Fruit fly (Drosophila melanogaster) whole organism, embryonic: Measurements from ENCODE around the gene Nthl1.
A peak's percentile ranks its signal among the peaks of the same experiment; 100 is the strongest.

Experiments used
- Antp ChIP-seq: fragments of 200-800 bp; sonication (Bioruptor generic); optimal IDR thresholded peaks from 3 replicates; lab custom pipeline; 2016; ENCODE audit warnings: missing biosample characterization, missing genetic modification characterization
- Blimp-1 ChIP-seq: fragments of 200-800 bp; sonication (Bioruptor generic); optimal IDR thresholded peaks from 3 replicates; lab custom pipeline; 2018; ENCODE audit warnings: missing biosample characterization, missing genetic modification characterization, mild to moderate bottlenecking, moderate library complexity, missing genetic modification reagents
- CG10431 ChIP-seq: fragments of 200-800 bp; sonication (Bioruptor generic); optimal IDR thresholded peaks from 3 replicates; lab custom pipeline; 2018; ENCODE audit warnings: missing biosample characterization, mild to moderate bottlenecking, missing genetic modification characterization
- CG11093 ChIP-seq: fragments of 200-800 bp; sonication (Bioruptor generic); IDR thresholded peaks from 3 replicates; pipeline ENCODE4 v1.3.6; 2022; ENCODE audit warnings: missing biosample characterization, missing genetic modification characterization
- CG14050 ChIP-seq: fragments of 200-800 bp; sonication (Bioruptor generic); IDR thresholded peaks from 3 replicates; pipeline ENCODE4 v1.3.6; 2022; ENCODE audit warnings: missing biosample characterization, missing genetic modification characterization
- CG14667 ChIP-seq: fragments of 200-800 bp; sonication (Bioruptor generic); IDR thresholded peaks from 2 replicates; pipeline ENCODE4 v1.3.6; 2022; ENCODE audit warnings: missing biosample characterization, missing genetic modification characterization
- CG14710 ChIP-seq: fragments of 200-800 bp; sonication (Bioruptor generic); optimal IDR thresholded peaks from 3 replicates; lab custom pipeline; 2019; ENCODE audit warnings: missing biosample characterization, mild to moderate bottlenecking, missing genetic modification characterization, moderate library complexity
- CG15269 ChIP-seq: fragments of 200-800 bp; sonication (Bioruptor generic); optimal IDR thresholded peaks from 2 replicates; lab custom pipeline; 2018; ENCODE audit warnings: missing biosample characterization, mild to moderate bottlenecking, missing genetic modification characterization, moderate library complexity
- CG15601 ChIP-seq: fragments of 200-800 bp; sonication (Bioruptor generic); optimal IDR thresholded peaks from 3 replicates; lab custom pipeline; 2019; ENCODE audit warnings: missing biosample characterization, mild to moderate bottlenecking, missing genetic modification characterization, moderate library complexity
- CG1792 ChIP-seq: fragments of 200-800 bp; sonication (Bioruptor generic); optimal IDR thresholded peaks from 2 replicates; lab custom pipeline; 2016; ENCODE audit warnings: missing biosample characterization, missing genetic modification characterization
- CG18262 ChIP-seq: fragments of 200-800 bp; optimal IDR thresholded peaks from 3 replicates; lab custom pipeline; 2019; ENCODE audit warnings: missing biosample characterization, mild to moderate bottlenecking, missing genetic modification characterization, moderate library complexity
- CG2712 ChIP-seq: fragments of 200-800 bp; optimal IDR thresholded peaks from 3 replicates; lab custom pipeline; 2019; ENCODE audit warnings: missing biosample characterization, mild to moderate bottlenecking, missing genetic modification characterization, moderate library complexity
- CG30020 ChIP-seq: fragments of 200-800 bp; optimal IDR thresholded peaks from 2 replicates; lab custom pipeline; 2019; ENCODE audit warnings: missing biosample characterization, mild to moderate bottlenecking, missing genetic modification characterization, moderate library complexity
- CG31441 ChIP-seq: fragments of 200-800 bp; sonication (Bioruptor generic); IDR thresholded peaks from 2 replicates; pipeline ENCODE4 v1.3.6; 2022; ENCODE audit warnings: missing biosample characterization, missing genetic modification characterization
- CG3995 ChIP-seq: fragments of 200-800 bp; sonication (Bioruptor generic); optimal IDR thresholded peaks from 3 replicates; lab custom pipeline; 2016; ENCODE audit warnings: missing biosample characterization, missing genetic modification characterization
- CG5180 ChIP-seq: fragments of 200-800 bp; sonication (Bioruptor generic); optimal IDR thresholded peaks from 3 replicates; lab custom pipeline; 2017; ENCODE audit warnings: missing biosample characterization, missing genetic modification characterization, mild to moderate bottlenecking, moderate library complexity, missing genetic modification reagents
- CG6254 ChIP-seq: fragments of 200-800 bp; sonication (Bioruptor generic); optimal IDR thresholded peaks from 3 replicates; lab custom pipeline; 2017; ENCODE audit warnings: mild to moderate bottlenecking, missing biosample characterization, missing genetic modification reagents, missing genetic modification characterization
- CG6813 ChIP-seq: fragments of 200-800 bp; sonication (Bioruptor generic); optimal IDR thresholded peaks from 2 replicates; lab custom pipeline; 2017; ENCODE audit warnings: missing biosample characterization, missing genetic modification characterization, mild to moderate bottlenecking, moderate library complexity, missing genetic modification reagents
- CG7556 ChIP-seq: fragments of 200-800 bp; sonication (Bioruptor generic); optimal IDR thresholded peaks from 2 replicates; lab custom pipeline; 2017; ENCODE audit warnings: missing biosample characterization, mild to moderate bottlenecking, missing genetic modification characterization
- CG8290 ChIP-seq, 3 experiments: fragments of 200-800 bp; sonication (Bioruptor generic); optimal IDR thresholded peaks; 2 replicates each; lab custom pipeline; 2016 to 2019; ENCODE audit warnings: missing biosample characterization in 3 of 3, missing genetic modification characterization in 3 of 3, mild to moderate bottlenecking in 2 of 3, moderate library complexity in 1 of 3
- CG8765 ChIP-seq: fragments of 200-800 bp; sonication (Bioruptor generic); IDR thresholded peaks from 2 replicates; pipeline ENCODE4 v1.3.6; 2022; ENCODE audit warnings: missing biosample characterization, missing genetic modification characterization
- CTCF ChIP-seq: fragments of 200-800 bp; sonication (Bioruptor generic); optimal IDR thresholded peaks from 2 replicates; lab custom pipeline; 2017; ENCODE audit warnings: missing biosample characterization, mild to moderate bottlenecking, missing genetic modification characterization, moderate library complexity
- CoRest ChIP-seq: fragments of 200-800 bp; sonication (Bioruptor generic); optimal IDR thresholded peaks from 3 replicates; lab custom pipeline; 2018; ENCODE audit warnings: missing biosample characterization, mild to moderate bottlenecking, missing genetic modification characterization, moderate library complexity
- Doc2 ChIP-seq: fragments of 200-800 bp; sonication (Bioruptor generic); IDR thresholded peaks from 2 replicates; pipeline ENCODE4 v1.3.6; 2022; ENCODE audit warnings: missing biosample characterization, missing genetic modification characterization
- E2f2 ChIP-seq: fragments of 200-800 bp; sonication (Bioruptor generic); IDR thresholded peaks from 2 replicates; pipeline ENCODE4 v1.3.6; 2022; ENCODE audit warnings: missing biosample characterization, missing genetic modification characterization
- Elba2 ChIP-seq: fragments of 200-800 bp; sonication (Bioruptor generic); optimal IDR thresholded peaks from 3 replicates; lab custom pipeline; 2016; ENCODE audit warnings: missing biosample characterization, missing genetic modification characterization
- HLHmδ ChIP-seq: fragments of 200-800 bp; sonication (Bioruptor generic); optimal IDR thresholded peaks from 2 replicates; lab custom pipeline; 2018; ENCODE audit warnings: missing biosample characterization, mild to moderate bottlenecking, missing genetic modification characterization, moderate library complexity
- Hr3 ChIP-seq: fragments of 200-800 bp; sonication (Bioruptor generic); optimal IDR thresholded peaks from 3 replicates; lab custom pipeline; 2016; ENCODE audit warnings: missing biosample characterization, missing genetic modification characterization
- Med ChIP-seq: fragments of 200-800 bp; sonication (Bioruptor generic); peaks from one replicate; lab custom pipeline; 2016; ENCODE audit warnings: missing biosample characterization, missing genetic modification characterization, mild to moderate bottlenecking, inconsistent platforms, moderate library complexity
- Nf-YA ChIP-seq: fragments of 200-800 bp; sonication (Bioruptor generic); IDR thresholded peaks from 2 replicates; pipeline ENCODE4 v1.3.6; 2022; ENCODE audit warnings: missing biosample characterization, missing genetic modification characterization
- Side ChIP-seq: fragments of 200-800 bp; sonication (Bioruptor generic); optimal IDR thresholded peaks from 2 replicates; lab custom pipeline; 2016; ENCODE audit warnings: missing biosample characterization, missing genetic modification characterization
- Stat92E ChIP-seq, 3 experiments: fragments of >200 bp in 2 of 3; fragments of 200-800 bp in 1 of 3; sonication (Bioruptor generic) in 1 of 3; optimal IDR thresholded peaks; 2 replicates each; lab custom pipeline; 2017 to 2019; ENCODE audit warnings: missing biosample characterization in 3 of 3, missing genetic modification characterization in 3 of 3, mild to moderate bottlenecking in 1 of 3, moderate library complexity in 1 of 3
- ato ChIP-seq: fragments of 200-800 bp; sonication (Bioruptor generic); IDR thresholded peaks from 2 replicates; pipeline ENCODE4 v1.3.6; 2022; ENCODE audit warnings: missing biosample characterization, missing genetic modification characterization; ENCODE audit not compliant: partially characterized antibody
- az2 ChIP-seq: fragments of 200-800 bp; sonication (Bioruptor generic); optimal IDR thresholded peaks from 3 replicates; lab custom pipeline; 2016; ENCODE audit warnings: missing biosample characterization, missing genetic modification characterization
- bbx ChIP-seq: fragments of 200-800 bp; sonication (Bioruptor generic); IDR thresholded peaks from 2 replicates; pipeline ENCODE4 v1.3.6; 2022; ENCODE audit warnings: missing biosample characterization, missing genetic modification characterization; ENCODE audit not compliant: partially characterized antibody
- br ChIP-seq: fragments of >200 bp; optimal IDR thresholded peaks from 2 replicates; lab custom pipeline; 2017
- chinmo ChIP-seq: fragments of 200-800 bp; sonication (Bioruptor generic); IDR thresholded peaks from 4 replicates; pipeline ENCODE4 v1.3.6; 2022; ENCODE audit warnings: missing biosample characterization, missing genetic modification characterization; ENCODE audit not compliant: partially characterized antibody
- dmrt99B ChIP-seq: fragments of 200-800 bp; sonication (Bioruptor generic); optimal IDR thresholded peaks from 2 replicates; lab custom pipeline; 2018; ENCODE audit warnings: missing biosample characterization, mild to moderate bottlenecking, missing genetic modification characterization, moderate library complexity
- fu2 ChIP-seq: fragments of 200-800 bp; sonication (Bioruptor generic); optimal IDR thresholded peaks from 2 replicates; lab custom pipeline; 2016; ENCODE audit warnings: missing biosample characterization, missing genetic modification characterization
- grn ChIP-seq: fragments of 200-800 bp; sonication (Bioruptor generic); optimal IDR thresholded peaks from 3 replicates; lab custom pipeline; 2017; ENCODE audit warnings: missing biosample characterization, missing genetic modification characterization
- kni ChIP-seq: fragments of 200-800 bp; sonication (Bioruptor generic); optimal IDR thresholded peaks from 3 replicates; lab custom pipeline; 2017; ENCODE audit warnings: mild to moderate bottlenecking, missing biosample characterization, missing genetic modification reagents, missing genetic modification characterization
- knrl ChIP-seq: fragments of 200-800 bp; sonication (Bioruptor generic); IDR thresholded peaks from 3 replicates; pipeline ENCODE4 v1.3.6; 2022; ENCODE audit warnings: missing biosample characterization, missing genetic modification characterization; ENCODE audit not compliant: partially characterized antibody
- oc ChIP-seq: fragments of 200-800 bp; sonication (Bioruptor generic); optimal IDR thresholded peaks from 2 replicates; lab custom pipeline; 2018; ENCODE audit warnings: missing biosample characterization, mild to moderate bottlenecking, missing genetic modification characterization, moderate library complexity
- pros ChIP-seq: fragments of 200-800 bp; sonication (Bioruptor generic); optimal IDR thresholded peaks from 3 replicates; lab custom pipeline; 2019; ENCODE audit warnings: missing biosample characterization, mild to moderate bottlenecking, missing genetic modification characterization, moderate library complexity
- row ChIP-seq: fragments of 200-800 bp; sonication (Bioruptor generic); IDR thresholded peaks from 3 replicates; pipeline ENCODE4 v1.3.6; 2022; ENCODE audit warnings: missing biosample characterization, missing genetic modification characterization
- sim ChIP-seq: fragments of 200-800 bp; sonication (Bioruptor generic); IDR thresholded peaks from 2 replicates; pipeline ENCODE4 v1.3.6; 2022; ENCODE audit warnings: missing biosample characterization, missing genetic modification characterization
- sqz ChIP-seq: fragments of 200-800 bp; sonication (Bioruptor generic); optimal IDR thresholded peaks from 3 replicates; lab custom pipeline; 2018; ENCODE audit warnings: missing biosample characterization, mild to moderate bottlenecking, missing genetic modification characterization
- tll ChIP-seq, 2 experiments: fragments of 200-800 bp in 1 of 2; fragments of >200 bp in 1 of 2; sonication (Bioruptor generic) in 1 of 2; optimal IDR thresholded peaks; 2 replicates each; lab custom pipeline; 2017 to 2019; ENCODE audit warnings: missing biosample characterization in 2 of 2, missing genetic modification characterization in 2 of 2, mild to moderate bottlenecking in 1 of 2, moderate library complexity in 1 of 2
- vvl ChIP-seq: fragments of 200-800 bp; sonication (Bioruptor generic); IDR thresholded peaks from 2 replicates; pipeline ENCODE4 v1.3.6; 2022; ENCODE audit warnings: missing biosample characterization, missing genetic modification characterization
- zen2 ChIP-seq: fragments of 200-800 bp; sonication (Bioruptor generic); IDR thresholded peaks from 3 replicates; pipeline ENCODE4 v1.3.6; 2022; ENCODE audit warnings: missing biosample characterization, missing genetic modification characterization; ENCODE audit not compliant: partially characterized antibody

The Nthl1 gene

dm6 chr2L:20969674-20970297 is 42.1 kb upstream of the Nthl1 start (continued):
- TF ChIP-seq CG30020 (no peak), az2 (GFP tag; lab: Kevin White, UChicago) (no peak), sqz (GFP tag; lab: Kevin White, UChicago) (no peak), chinmo (GFP tag; lab: Robert Waterston, UW) (0 out of 4 replicates have a peak, but pooled peaks have one; percentile 25), CG1792 (no peak), oc (tag; lab: Kevin White, UChicago) (peak; percentile 48), Antp (GFP tag; lab: Kevin White, UChicago) (no peak), CG18262 (tag; lab: Kevin White, UChicago) (peak; percentile 1), kni (peak; percentile 29), CG15601 (tag; lab: Kevin White, UChicago) (no peak), CG10431 (GFP tag; lab: Kevin White, UChicago) (peak; percentile 38), Nf-YA (GFP tag; lab: Robert Waterston, UW) (no peak), CG31441 (GFP tag; lab: Robert Waterston, UW) (no peak), CG8290 (GFP tag; optimal IDR thresholded peaks at IDR 0.05; lab: Kevin White, UChicago) (no peak), CG8290 (tag; optimal IDR thresholded peaks at IDR 0.05; lab: Kevin White, UChicago) (no peak), CG5180 (GFP tag; lab: Kevin White, UChicago) (no peak), Hr3 (GFP tag; lab: Kevin White, UChicago) (no peak), Doc2 (GFP tag; lab: Robert Waterston, UW) (no peak), ato (GFP tag; lab: Robert Waterston, UW) (no peak), br (lab: Kevin White, UChicago) (no peak), Elba2 (GFP tag; lab: Kevin White, UChicago) (no peak), pros (peak; percentile 54), zen2 (GFP tag; lab: Robert Waterston, UW) (no peak), CG6254 (GFP tag; lab: Kevin White, UChicago) (peak; percentile 7), Stat92E (GFP tag; optimal IDR thresholded peaks at IDR 0.05; lab: Kevin White, UChicago) (no peak), CG3995 (GFP tag; lab: Kevin White, UChicago) (no peak), CG11093 (GFP tag; lab: Robert Waterston, UW) (no peak), Med (GFP tag; lab: Kevin White, UChicago) (peak; percentile 54), CG2712 (peak; percentile 11), CG14710 (tag; lab: Kevin White, UChicago) (no peak), CTCF (GFP tag; lab: Kevin White, UChicago) (no peak), HLHmδ (GFP tag; lab: Kevin White, UChicago) (no peak), grn (GFP tag; lab: Kevin White, UChicago) (no peak), sim (GFP tag; lab: Robert Waterston, UW) (no peak), CG14667 (GFP tag; lab: Robert Waterston, UW) (no peak), CG6813 (GFP tag; lab: Kevin White, UChicago) (peak; percentile 12), row (GFP tag; lab: Robert Waterston, UW) (no peak), dmrt99B (tag; lab: Kevin White, UChicago) (no peak), CoRest (tag; lab: Kevin White, UChicago) (no peak), CG14050 (GFP tag; lab: Robert Waterston, UW) (no peak), E2f2 (GFP tag; lab: Robert Waterston, UW) (no peak), fu2 (no peak), Side (GFP tag; lab: Kevin White, UChicago) (no peak), bbx (GFP tag; lab: Robert Waterston, UW) (no peak), knrl (GFP tag; lab: Robert Waterston, UW) (no peak), tll (GFP tag; optimal IDR thresholded peaks at IDR 0.05; lab: Kevin White, UChicago) (peak in 1 of 2 experiments; percentile 41), CG15269 (no peak), CG7556 (GFP tag; lab: Kevin White, UChicago) (no peak), Blimp-1 (peak; percentile 9), vvl (0 out of 2 replicates have a peak, but pooled peaks have one; percentile 4), CG8765 (GFP tag; lab: Robert Waterston, UW) (no peak)
